Worm (Caenorhabditis elegans): ENCODE data around the gene tut-2.

tut-2 gene

ce11 chrV:10708346-10708745 is 50.3 kb downstream of the tut-2 start:
- no peak for TF ChIP-seq mml-1 (tag; optimal IDR thresholded peaks at IDR 0.05)
- no peak for TF ChIP-seq daf-12 (tag; optimal IDR thresholded peaks at IDR 0.05)
- TF ChIP-seq ztf-4 (tag; optimal IDR thresholded peaks at IDR 0.05): no peak
- no peak for TF ChIP-seq fos-1 (tag; optimal IDR thresholded peaks at IDR 0.05)
- no peak for TF ChIP-seq nhr-237 (tag; optimal IDR thresholded peaks at IDR 0.05)
- TF ChIP-seq skn-1 (tag; optimal IDR thresholded peaks at IDR 0.05): no peak
- no peak for TF ChIP-seq nfya-1 (tag; optimal IDR thresholded peaks at IDR 0.05; ENCODE audit: insufficient read depth)
- no peak for TF ChIP-seq jun-1 (tag; optimal IDR thresholded peaks at IDR 0.05)
- no peak for TF ChIP-seq ama-1 (optimal IDR thresholded peaks at IDR 0.05)
- no peak for TF ChIP-seq lin-15B (tag; optimal IDR thresholded peaks at IDR 0.05)
- no peak for TF ChIP-seq elt-2 (tag; optimal IDR thresholded peaks at IDR 0.05)
